Worm (Caenorhabditis elegans) whole organism, L4/young adult: ENCODE results near the gene W02C12.2.

Experiments
- W03F9.2 ChIP-seq: fragments of 150-350 bp; optimal IDR thresholded peaks from 2 replicates; lab custom pipeline; 2014; ENCODE audit warnings: missing biosample characterization, missing genetic modification characterization
- dao-5 ChIP-seq: sonication (generic microtip); optimal IDR thresholded peaks from 2 replicates; lab custom pipeline; 2016; ENCODE audit warnings: missing genotype, missing genetic modification characterization, moderate library complexity, missing compliant biosample characterization
- him-1 ChIP-seq: sonication (generic microtip); optimal IDR thresholded peaks from 2 replicates; lab custom pipeline; 2016; ENCODE audit warnings: missing genotype, missing genetic modification reagents, missing genetic modification characterization, missing compliant biosample characterization

W02C12.2 gene

ce11 chrIV:4029288-4029687 lies 21.5 kb upstream of the W02C12.2 start:
- TF ChIP-seq dao-5 (no peak), him-1 (tag; lab: Kevin White, UChicago) (no peak), W03F9.2 (tag; lab: Kevin White, UChicago) (no peak)

- TF ChIP-seq dao-5: no peak
Observed at ce11 chrIV:4028177-4028576, 20.4 kb upstream of the W02C12.2 start.

ce11 chrIV:4027106-4027888 lies 19.5 kb upstream of the W02C12.2 start:
- TF ChIP-seq W03F9.2 (tag; lab: Kevin White, UChicago): no peak
- no peak for TF ChIP-seq dao-5
- no peak for TF ChIP-seq him-1 (tag; lab: Kevin White, UChicago)

- TF ChIP-seq dao-5 (no peak), W03F9.2 (tag; lab: Kevin White, UChicago) (peak; percentile 12)
Observed at ce11 chrIV:4025923-4026322, 18.1 kb upstream of the W02C12.2 start.

- TF ChIP-seq him-1 (tag; lab: Kevin White, UChicago): no peak
- TF ChIP-seq dao-5: no peak
- TF ChIP-seq W03F9.2 (tag; lab: Kevin White, UChicago): no peak
Observed at ce11 chrIV:4024159-4025004, 16.6 kb upstream of the W02C12.2 start.

- no peak for TF ChIP-seq W03F9.2 (tag; lab: Kevin White, UChicago)
- no peak for TF ChIP-seq dao-5
- TF ChIP-seq him-1 (tag; lab: Kevin White, UChicago): no peak
Observed at ce11 chrIV:4021847-4022780, 14.3 kb upstream of the W02C12.2 start.

ce11 chrIV:4019836-4020235 lies 12.1 kb upstream of the W02C12.2 start:
- TF ChIP-seq W03F9.2 (tag; lab: Kevin White, UChicago): no peak
- TF ChIP-seq dao-5: no peak
- TF ChIP-seq him-1 (tag; lab: Kevin White, UChicago): peak; percentile 81

- TF ChIP-seq him-1 (tag; lab: Kevin White, UChicago) (no peak), dao-5 (no peak), W03F9.2 (tag; lab: Kevin White, UChicago) (no peak)
Observed at ce11 chrIV:4018692-4019387, 11.1 kb upstream of the W02C12.2 start.

ce11 chrIV:4016723-4017122 lies 8.9 kb upstream of the W02C12.2 start:
- no peak for TF ChIP-seq W03F9.2 (tag; lab: Kevin White, UChicago)
- TF ChIP-seq him-1 (tag; lab: Kevin White, UChicago): no peak
- no peak for TF ChIP-seq dao-5

ce11 chrIV:4015660-4016059 lies 7.9 kb upstream of the W02C12.2 start:
- no peak for TF ChIP-seq him-1 (tag; lab: Kevin White, UChicago)
- no peak for TF ChIP-seq dao-5
- TF ChIP-seq W03F9.2 (tag; lab: Kevin White, UChicago): no peak

- TF ChIP-seq W03F9.2 (tag; lab: Kevin White, UChicago) (no peak), dao-5 (no peak), him-1 (tag; lab: Kevin White, UChicago) (no peak)
Observed at ce11 chrIV:4014341-4014826, 6.6 kb upstream of the W02C12.2 start.

ce11 chrIV:4013621-4014020 lies 5.8 kb upstream of the W02C12.2 start:
- TF ChIP-seq him-1 (tag; lab: Kevin White, UChicago) (no peak), W03F9.2 (tag; lab: Kevin White, UChicago) (no peak), dao-5 (no peak)

- TF ChIP-seq W03F9.2 (tag; lab: Kevin White, UChicago): no peak
- TF ChIP-seq dao-5: no peak
- TF ChIP-seq him-1 (tag; lab: Kevin White, UChicago): no peak
Observed at ce11 chrIV:4009923-4010322, 2.1 kb upstream of the W02C12.2 start.
